Worm (Caenorhabditis elegans): ENCODE results near the gene emb-8.
A peak's percentile ranks its signal among the peaks of the same experiment; 100 is the strongest.

The emb-8 gene

ce11 chrIII:5241854-5242253, 42.4 kb upstream of the emb-8 start:
- TF ChIP-seq ceh-91 (GFP tag; IDR thresholded peaks at IDR 0.05) (no peak), F37B4.10 (GFP tag; IDR thresholded peaks at IDR 0.05) (0 out of 2 replicates have a peak, but pooled peaks have one; percentile 53)

- no peak for TF ChIP-seq sea-2 (GFP tag; IDR thresholded peaks at IDR 0.05)
- TF ChIP-seq mcd-1 (GFP tag; IDR thresholded peaks at IDR 0.05), result no peak
- TF ChIP-seq lsl-1 (GFP tag; optimal IDR thresholded peaks at IDR 0.05), result no peak
- TF ChIP-seq rpc-1 (optimal IDR thresholded peaks at IDR 0.05), result no peak
- TF ChIP-seq rpc-1 (tag; optimal IDR thresholded peaks at IDR 0.05), result no peak
- TF ChIP-seq lin-35 (GFP tag; optimal IDR thresholded peaks at IDR 0.05), result no peak
- TF ChIP-seq zfh-2 (GFP tag; conservative IDR thresholded peaks at IDR 0.05), result no peak
- TF ChIP-seq F57A8.1 (GFP tag; optimal IDR thresholded peaks at IDR 0.05), result no peak
- no peak for TF ChIP-seq ZK185.1 (tag; optimal IDR thresholded peaks at IDR 0.05; ENCODE audit: poor library complexity, severe bottlenecking)
- TF ChIP-seq let-607 (tag; optimal IDR thresholded peaks at IDR 0.05), result no peak
- TF ChIP-seq hmg-1.2 (GFP tag; IDR thresholded peaks at IDR 0.05), result no peak
- TF ChIP-seq nhr-27 (tag; optimal IDR thresholded peaks at IDR 0.05), result no peak
- TF ChIP-seq attf-3 (GFP tag; conservative IDR thresholded peaks at IDR 0.05), result no peak
- no peak for TF ChIP-seq let-526 (GFP tag; IDR thresholded peaks at IDR 0.05)
- TF ChIP-seq nfyb-1 (GFP tag; IDR thresholded peaks at IDR 0.05), result no peak
- no peak for TF ChIP-seq nfya-2 (GFP tag; IDR thresholded peaks at IDR 0.05)
- no peak for TF ChIP-seq F49E8.2 (tag; optimal IDR thresholded peaks at IDR 0.05; ENCODE audit: insufficient read depth)
- TF ChIP-seq madf-6 (GFP tag; IDR thresholded peaks at IDR 0.05), result no peak
Measured at ce11 chrIII:5236104-5236503, 36.6 kb upstream of the emb-8 start, which contains the start of gene prx-10. Gene prx-10, plus strand, starts transcription at chrIII:5236404.

- peak in 1 of 3 experiments; percentile 1 for TF ChIP-seq lin-35 (GFP tag; optimal IDR thresholded peaks at IDR 0.05)
- TF ChIP-seq ccch-3 (GFP tag; optimal IDR thresholded peaks at IDR 0.05), result no peak
- no peak for TF ChIP-seq ztf-22 (GFP tag; optimal IDR thresholded peaks at IDR 0.05)
- TF ChIP-seq ekl-4 (GFP tag; IDR thresholded peaks at IDR 0.05), result no peak
Measured at ce11 chrIII:5234312-5234711, 34.8 kb upstream of the emb-8 start, which contains the start of gene mrps-26. Gene mrps-26, plus strand, starts transcription at chrIII:5234612.

- TF ChIP-seq rec-8 (tag; optimal IDR thresholded peaks at IDR 0.05), result no peak
Measured at ce11 chrIII:5233140-5233539, 33.7 kb upstream of the emb-8 start.

- TF ChIP-seq ccch-3 (GFP tag; optimal IDR thresholded peaks at IDR 0.05) (no peak), F52B5.7 (tag; optimal IDR thresholded peaks at IDR 0.05) (peak; percentile 97), hmg-20 (GFP tag; IDR thresholded peaks at IDR 0.05) (peak; percentile 70), dpff-1 (tag; optimal IDR thresholded peaks at IDR 0.05) (peak; percentile 95), him-1 (tag; optimal IDR thresholded peaks at IDR 0.05) (peak; percentile 3), aptf-2 (GFP tag; conservative IDR thresholded peaks at IDR 0.05) (no peak), ceh-58 (GFP tag; IDR thresholded peaks at IDR 0.05) (no peak), ztf-18 (tag; optimal IDR thresholded peaks at IDR 0.05) (peak; percentile 40), lir-1 (GFP tag; conservative IDR thresholded peaks at IDR 0.05) (no peak), B0035.1 (tag; optimal IDR thresholded peaks at IDR 0.05) (peak; percentile 76), Y53G8AR.9 (GFP tag; conservative IDR thresholded peaks at IDR 0.05) (peak; percentile 85), efl-1 (GFP tag; optimal IDR thresholded peaks at IDR 0.05) (no peak), egrh-3 (GFP tag; IDR thresholded peaks at IDR 0.05) (no peak), cebp-2 (GFP tag; IDR thresholded peaks at IDR 0.05) (peak; percentile 72; the same call in 1 of the 2 replicates), gei-17 (GFP tag; optimal IDR thresholded peaks at IDR 0.05) (no peak), tlf-1 (GFP tag; optimal IDR thresholded peaks at IDR 0.05) (peak; percentile 89), ztf-26 (tag; optimal IDR thresholded peaks at IDR 0.05) (peak; percentile 61), pbrm-1 (GFP tag; IDR thresholded peaks at IDR 0.05) (peak; percentile 68; the same call in 1 of the 2 replicates), unc-62 (GFP tag; optimal IDR thresholded peaks at IDR 0.05) (no peak), sdz-38 (tag; optimal IDR thresholded peaks at IDR 0.05) (no peak), xnd-1 (tag; optimal IDR thresholded peaks at IDR 0.05) (peak; percentile 43)
Measured at ce11 chrIII:5230415-5230814, 30.9 kb upstream of the emb-8 start, which contains the start of gene prmt-5. Gene prmt-5, plus strand, starts transcription at chrIII:5230555.

Data from whole organism, young adult.